Worm (Caenorhabditis elegans) whole organism, L3 larva: ENCODE results near the gene srh-286.

Source experiments
- R02D3.7 ChIP-seq: fragments of 150-350 bp; optimal IDR thresholded peaks from 2 replicates; lab custom pipeline; 2014; ENCODE audit warnings: missing biosample characterization, missing genetic modification characterization
- ZK546.5 ChIP-seq: sonication (generic microtip); optimal IDR thresholded peaks from 2 replicates; lab custom pipeline; 2017; ENCODE audit warnings: missing biosample characterization, missing genetic modification characterization
- ama-1 ChIP-seq: fragments of 150-350 bp; optimal IDR thresholded peaks from 2 replicates; lab custom pipeline; 2018
- ceh-82 ChIP-seq: fragments of 150-350 bp; optimal IDR thresholded peaks from 2 replicates; lab custom pipeline; 2014; ENCODE audit warnings: missing biosample characterization, missing genetic modification characterization
- ceh-9 ChIP-seq: sonication (generic microtip); optimal IDR thresholded peaks from 2 replicates; lab custom pipeline; 2018; ENCODE audit warnings: missing biosample characterization, missing genetic modification characterization
- daf-12 ChIP-seq: fragments of 150-350 bp; optimal IDR thresholded peaks from 2 replicates; lab custom pipeline; 2014; ENCODE audit warnings: missing biosample characterization, missing genetic modification reagents, missing genetic modification characterization
- egl-27 ChIP-seq: sonication (generic microtip); optimal IDR thresholded peaks from 4 replicates; lab custom pipeline; 2017; ENCODE audit warnings: missing biosample characterization, missing genetic modification reagents, missing genetic modification characterization
- egl-5 ChIP-seq: fragments of 150-350 bp; optimal IDR thresholded peaks from 2 replicates; lab custom pipeline; 2017; ENCODE audit warnings: missing biosample characterization, missing genetic modification reagents, missing genetic modification characterization, inconsistent platforms
- elt-1 ChIP-seq: fragments of 150-350 bp; optimal IDR thresholded peaks from 2 replicates; lab custom pipeline; 2014; ENCODE audit warnings: missing biosample characterization, missing genetic modification characterization
- elt-2 ChIP-seq: sonication (generic microtip); optimal IDR thresholded peaks from 2 replicates; lab custom pipeline; 2016; ENCODE audit warnings: missing genetic modification reagents, mild to moderate bottlenecking, missing genetic modification characterization, missing compliant biosample characterization
- elt-3 ChIP-seq, 3 experiments: fragments of 150-350 bp in 1 of 3; sonication (generic microtip) in 2 of 3; optimal IDR thresholded peaks; 2 replicates in 2 of 3; 4 replicates in 1 of 3; lab custom pipeline; 2014 to 2017; ENCODE audit warnings: missing biosample characterization in 3 of 3, missing genetic modification characterization in 3 of 3
- eor-1 ChIP-seq, 2 experiments: fragments of 150-350 bp; optimal IDR thresholded peaks; 2 replicates each; lab custom pipeline; 2014 to 2018; ENCODE audit warnings: missing biosample characterization in 2 of 2, missing genetic modification characterization in 2 of 2
- fkh-10 ChIP-seq: sonication (generic microtip); optimal IDR thresholded peaks from 2 replicates; lab custom pipeline; 2017; ENCODE audit warnings: missing biosample characterization, missing genetic modification reagents, missing genetic modification characterization
- fkh-2 ChIP-seq: fragments of 150-350 bp; optimal IDR thresholded peaks from 2 replicates; lab custom pipeline; 2014; ENCODE audit warnings: missing biosample characterization, missing genetic modification reagents, missing genetic modification characterization
- fos-1 ChIP-seq: fragments of 150-350 bp; optimal IDR thresholded peaks from 2 replicates; lab custom pipeline; 2014; ENCODE audit warnings: missing biosample characterization, missing genetic modification characterization
- jun-1 ChIP-seq: fragments of 150-350 bp; optimal IDR thresholded peaks from 2 replicates; lab custom pipeline; 2014; ENCODE audit warnings: missing biosample characterization, missing genetic modification reagents, missing genetic modification characterization
- lin-15B ChIP-seq: fragments of 150-350 bp; optimal IDR thresholded peaks from 2 replicates; lab custom pipeline; 2014; ENCODE audit warnings: missing biosample characterization, missing genetic modification characterization
- lin-39 ChIP-seq: fragments of 150-350 bp; optimal IDR thresholded peaks from 2 replicates; lab custom pipeline; 2018; ENCODE audit warnings: missing biosample characterization, missing genetic modification reagents, missing genetic modification characterization
- lsy-12 ChIP-seq: sonication (generic microtip); optimal IDR thresholded peaks from 2 replicates; lab custom pipeline; 2016; ENCODE audit warnings: mild to moderate bottlenecking, missing genetic modification characterization, missing compliant biosample characterization
- mdl-1 ChIP-seq: fragments of 150-350 bp; optimal IDR thresholded peaks from 2 replicates; lab custom pipeline; 2014; ENCODE audit warnings: missing biosample characterization, missing genetic modification characterization
- mml-1 ChIP-seq: fragments of 150-350 bp; sonication (generic microtip); optimal IDR thresholded peaks from 3 replicates; lab custom pipeline; 2014; ENCODE audit warnings: missing biosample characterization, missing genetic modification characterization
- nhr-11 ChIP-seq: fragments of 150-350 bp; optimal IDR thresholded peaks from 2 replicates; lab custom pipeline; 2014; ENCODE audit warnings: missing biosample characterization, missing genetic modification characterization
- nhr-12 ChIP-seq: fragments of 150-350 bp; optimal IDR thresholded peaks from 2 replicates; lab custom pipeline; 2014; ENCODE audit warnings: missing biosample characterization, missing genetic modification characterization
- nhr-23 ChIP-seq: fragments of 150-350 bp; optimal IDR thresholded peaks from 2 replicates; lab custom pipeline; 2014; ENCODE audit warnings: missing biosample characterization, missing genetic modification reagents, missing genetic modification characterization
- nhr-25 ChIP-seq: sonication (generic microtip); optimal IDR thresholded peaks from 2 replicates; lab custom pipeline; 2017; ENCODE audit warnings: missing biosample characterization, missing genetic modification characterization
- nhr-28 ChIP-seq: fragments of 150-350 bp; optimal IDR thresholded peaks from 2 replicates; lab custom pipeline; 2014; ENCODE audit warnings: missing biosample characterization, missing genetic modification characterization
- nhr-43 ChIP-seq: sonication (generic microtip); optimal IDR thresholded peaks from 2 replicates; lab custom pipeline; 2016; ENCODE audit warnings: mild to moderate bottlenecking, missing genetic modification characterization, missing compliant biosample characterization; ENCODE audit not compliant: poor library complexity, severe bottlenecking
- nhr-67 ChIP-seq: fragments of 150-350 bp; optimal IDR thresholded peaks from 2 replicates; lab custom pipeline; 2014; ENCODE audit warnings: missing biosample characterization, missing genetic modification characterization
- nhr-76 ChIP-seq: fragments of 150-350 bp; sonication (generic microtip); optimal IDR thresholded peaks from 5 replicates; lab custom pipeline; 2014; ENCODE audit warnings: missing biosample characterization, missing genetic modification characterization
- nhr-77 ChIP-seq: fragments of 150-350 bp; optimal IDR thresholded peaks from 2 replicates; lab custom pipeline; 2014; ENCODE audit warnings: missing biosample characterization, missing genetic modification characterization
- pha-4 ChIP-seq: fragments of 150-350 bp; optimal IDR thresholded peaks from 2 replicates; lab custom pipeline; 2014; ENCODE audit warnings: missing biosample characterization, missing genetic modification reagents, missing genetic modification characterization
- sea-2 ChIP-seq: fragments of 150-350 bp; sonication (generic microtip); optimal IDR thresholded peaks from 4 replicates; lab custom pipeline; 2014; ENCODE audit warnings: missing biosample characterization, missing genetic modification reagents, missing genetic modification characterization
- tbx-2 ChIP-seq: sonication (generic microtip); optimal IDR thresholded peaks from 2 replicates; lab custom pipeline; 2016; ENCODE audit warnings: mild to moderate bottlenecking, missing genetic modification characterization, missing compliant biosample characterization
- unc-39 ChIP-seq: sonication (generic microtip); optimal IDR thresholded peaks from 4 replicates; lab custom pipeline; 2017; ENCODE audit warnings: missing biosample characterization, missing genetic modification characterization
- ztf-11 ChIP-seq: fragments of 150-350 bp; optimal IDR thresholded peaks from 2 replicates; lab custom pipeline; 2014; ENCODE audit warnings: missing biosample characterization, missing genetic modification characterization
- ztf-4 ChIP-seq: fragments of 150-350 bp; optimal IDR thresholded peaks from 2 replicates; lab custom pipeline; 2014; ENCODE audit warnings: missing biosample characterization, missing genetic modification characterization

srh-286 gene

ce11 chrV:17812127-17812526, 31.9 kb downstream of the srh-286 start:
- TF ChIP-seq ceh-82 (tag; lab: Kevin White, UChicago) (no peak), elt-1 (tag; lab: Kevin White, UChicago) (no peak), ZK546.5 (tag; lab: Kevin White, UChicago) (no peak), daf-12 (tag; lab: Kevin White, UChicago) (no peak), nhr-67 (no peak), R02D3.7 (tag; lab: Kevin White, UChicago) (no peak), egl-5 (no peak), nhr-25 (tag; lab: Kevin White, UChicago) (no peak), eor-1 (tag; optimal IDR thresholded peaks at IDR 0.05; lab: Kevin White, UChicago) (no peak), pha-4 (tag; lab: Kevin White, UChicago) (no peak), mdl-1 (tag; lab: Kevin White, UChicago) (no peak)

DNA sequence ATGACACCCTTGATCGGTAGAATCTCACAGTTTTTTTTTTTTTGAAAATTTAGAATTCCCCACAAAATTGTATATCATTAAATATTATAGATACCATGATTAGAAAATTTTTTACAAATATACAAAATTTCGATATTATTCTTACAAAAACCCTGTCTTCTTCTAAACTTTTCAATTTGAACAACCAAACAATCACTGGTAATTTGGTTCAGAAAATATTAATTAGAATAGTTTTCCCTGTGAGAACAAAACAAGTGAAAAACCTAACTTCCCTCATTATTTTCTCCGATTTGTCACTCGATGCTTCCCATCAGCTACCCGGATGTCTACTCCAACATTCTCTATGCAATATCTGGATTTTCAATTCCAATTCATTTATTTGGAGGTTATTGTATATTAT, 34.0 kb downstream of the srh-286 start, which contains the start of gene srh-296:
TSS of gene srh-296 (plus strand) at position 301 of the 400 bp plus-strand sequence.
- TF ChIP-seq nhr-28 (tag; lab: Kevin White, UChicago) (no peak), ama-1 (lab: Kevin White, UChicago) (no peak), ztf-11 (tag; lab: Kevin White, UChicago) (no peak), nhr-23 (tag; lab: Kevin White, UChicago) (no peak), elt-3 (tag; optimal IDR thresholded peaks at IDR 0.05; lab: Kevin White, UChicago) (no peak), ztf-4 (tag; lab: Kevin White, UChicago) (no peak), ceh-9 (tag; lab: Kevin White, UChicago) (no peak), egl-5 (no peak), sea-2 (GFP tag; lab: Kevin White, UChicago) (no peak), mml-1 (tag; lab: Kevin White, UChicago) (no peak), nhr-11 (tag; lab: Kevin White, UChicago) (no peak), unc-39 (tag; lab: Kevin White, UChicago) (no peak)

DNA sequence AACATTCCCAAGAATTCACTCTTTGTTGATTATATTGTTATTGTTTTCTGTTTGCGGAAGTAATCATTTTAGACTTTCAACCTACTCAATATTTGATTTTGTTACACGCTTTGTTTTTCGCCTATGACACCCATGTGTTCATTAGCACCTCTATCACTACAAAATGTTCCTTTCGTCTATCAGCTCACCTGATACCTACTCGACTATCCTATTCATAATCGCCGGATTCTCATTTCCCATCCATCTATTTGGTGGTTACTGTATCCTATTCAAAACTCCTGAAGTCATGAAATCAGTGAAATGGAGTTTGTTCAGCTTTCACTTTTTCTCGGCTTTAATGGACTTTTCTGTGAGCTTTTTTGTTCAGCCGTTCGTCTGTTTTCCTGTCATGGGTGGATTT, 38.7 kb downstream of the srh-286 start, which contains the start of gene srh-291:
TSS of gene srh-291 (plus strand) at position 301 of the 400 bp plus-strand sequence.
- TF ChIP-seq fos-1 (tag; lab: Kevin White, UChicago), result no peak
- no peak for TF ChIP-seq ceh-82 (tag; lab: Kevin White, UChicago)
- TF ChIP-seq nhr-76, result no peak
- TF ChIP-seq ztf-11 (tag; lab: Kevin White, UChicago), result no peak
- no peak for TF ChIP-seq pha-4 (tag; lab: Kevin White, UChicago)
- TF ChIP-seq lin-39 (tag; lab: Kevin White, UChicago), result no peak
- TF ChIP-seq nhr-12 (tag; lab: Kevin White, UChicago), result no peak
- no peak for TF ChIP-seq jun-1 (tag; lab: Kevin White, UChicago)
- no peak for TF ChIP-seq fkh-10
- no peak for TF ChIP-seq ceh-9 (tag; lab: Kevin White, UChicago)
- no peak for TF ChIP-seq lsy-12 (tag; lab: Kevin White, UChicago)
- no peak for TF ChIP-seq elt-3 (tag; optimal IDR thresholded peaks at IDR 0.05; lab: Kevin White, UChicago)

DNA sequence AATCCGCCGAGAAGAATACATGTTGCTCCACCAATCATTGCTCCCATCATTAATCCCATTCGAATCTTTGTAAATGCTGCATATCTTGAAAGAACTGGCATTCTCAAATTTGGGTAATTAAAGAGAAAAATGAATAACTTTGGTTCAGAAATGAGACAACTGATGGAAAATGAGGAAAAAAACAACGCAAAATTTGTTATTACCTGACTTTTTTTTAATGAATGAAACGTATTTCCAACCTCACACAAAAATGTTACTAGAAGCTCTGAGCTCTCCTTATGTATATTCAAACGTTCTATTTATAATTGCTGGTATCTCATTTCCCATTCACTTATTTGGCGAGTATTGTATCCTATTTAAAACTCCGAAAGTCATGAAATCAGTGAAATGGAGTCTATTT, 41.5 kb downstream of the srh-286 start, which contains the start of the genes Y94A7B.11 and srh-292:
TSS of gene Y94A7B.11 (minus strand) at position 101 of the 400 bp plus-strand sequence.
TSS of gene srh-292 (plus strand) at position 251 of the 400 bp plus-strand sequence.
- no peak for TF ChIP-seq nhr-43
- no peak for TF ChIP-seq nhr-12 (tag; lab: Kevin White, UChicago)
- TF ChIP-seq fkh-2 (tag; lab: Kevin White, UChicago), result no peak
- no peak for TF ChIP-seq nhr-77 (tag; lab: Kevin White, UChicago)
- no peak for TF ChIP-seq ama-1 (lab: Kevin White, UChicago)
- TF ChIP-seq tbx-2 (tag; lab: Kevin White, UChicago), result no peak
- no peak for TF ChIP-seq egl-27
- TF ChIP-seq nhr-76, result no peak
- TF ChIP-seq elt-2, result no peak
- TF ChIP-seq mdl-1 (tag; lab: Kevin White, UChicago), result no peak
- no peak for TF ChIP-seq elt-1 (tag; lab: Kevin White, UChicago)
- TF ChIP-seq fkh-10, result no peak
- TF ChIP-seq lin-15B, result no peak
- TF ChIP-seq sea-2 (GFP tag; lab: Kevin White, UChicago), result no peak
